Worm (Caenorhabditis elegans) whole organism, L3 larva: ENCODE data around the gene snf-12.

ENCODE experiments used
- ZK546.5 ChIP-seq: sonication (generic microtip); optimal IDR thresholded peaks from 2 replicates; lab custom pipeline; 2017; ENCODE audit warnings: missing biosample characterization, missing genetic modification characterization
- fkh-10 ChIP-seq: sonication (generic microtip); optimal IDR thresholded peaks from 2 replicates; lab custom pipeline; 2017; ENCODE audit warnings: missing biosample characterization, missing genetic modification reagents, missing genetic modification characterization
- skn-1 ChIP-seq: fragments of 150-350 bp; optimal IDR thresholded peaks from 2 replicates; lab custom pipeline; 2014; ENCODE audit warnings: missing biosample characterization, missing genetic modification characterization
- unc-39 ChIP-seq: sonication (generic microtip); optimal IDR thresholded peaks from 4 replicates; lab custom pipeline; 2017; ENCODE audit warnings: missing biosample characterization, missing genetic modification characterization
- zag-1 ChIP-seq: fragments of 150-350 bp; optimal IDR thresholded peaks from 2 replicates; lab custom pipeline; 2014; ENCODE audit warnings: missing biosample characterization, missing genetic modification characterization
- ztf-11 ChIP-seq: fragments of 150-350 bp; optimal IDR thresholded peaks from 2 replicates; lab custom pipeline; 2014; ENCODE audit warnings: missing biosample characterization, missing genetic modification characterization

DNA sequence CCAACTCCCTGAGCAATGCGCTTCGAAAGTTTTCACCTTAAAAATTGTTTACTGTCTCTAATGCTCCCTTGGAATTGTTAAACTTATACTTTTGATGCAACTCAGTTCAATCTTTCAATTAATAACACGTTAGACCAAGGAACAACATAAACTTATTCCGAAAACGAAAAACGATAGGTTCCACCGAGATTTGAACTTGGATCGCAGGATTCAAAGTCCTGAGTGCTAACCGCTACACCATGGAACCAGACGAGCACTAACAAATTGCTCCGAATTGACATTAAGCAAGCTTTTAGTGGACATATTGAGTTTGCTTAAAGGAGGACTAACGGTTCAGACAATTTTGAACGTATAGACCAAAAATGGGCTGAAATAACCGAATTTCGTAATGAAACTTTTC is 45.2 kb downstream of the snf-12 start:
- TF ChIP-seq ztf-11 (tag; lab: Kevin White, UChicago) (no peak), unc-39 (tag; lab: Kevin White, UChicago) (no peak), ZK546.5 (tag; lab: Kevin White, UChicago) (no peak), zag-1 (tag; lab: Kevin White, UChicago) (no peak), skn-1 (tag; lab: Kevin White, UChicago) (no peak), fkh-10 (no peak)
